Fruit fly (Drosophila melanogaster): ENCODE data around the gene lmgA.

Gene lmgA

dm6 chr2L:8488735-8489134, 39.7 kb downstream of the lmgA start, which contains the start of gene CG13088 (continued):
- TF ChIP-seq CG14710 (tag; optimal IDR thresholded peaks at IDR 0.05): peak; percentile 51
- TF ChIP-seq Ets97D (GFP tag; optimal IDR thresholded peaks at IDR 0.05): peak; percentile 85
- 0 out of 2 replicates have a peak, but pooled peaks have one; percentile 7 for TF ChIP-seq CG4360 (GFP tag; IDR thresholded peaks at IDR 0.05)
- peak; percentile 24 for TF ChIP-seq pum (GFP tag; optimal IDR thresholded peaks at IDR 0.05)
- TF ChIP-seq Chrac-16 (GFP tag; optimal IDR thresholded peaks at IDR 0.05): no peak

dm6 chr2L:8485562-8485961, 42.9 kb downstream of the lmgA start:
- TF ChIP-seq sens (GFP tag): peak; percentile 87
- peak; percentile 56 for TF ChIP-seq Scr (GFP tag; IDR thresholded peaks at IDR 0.05; ENCODE audit: partially characterized antibody)
- TF ChIP-seq Bgb (GFP tag; IDR thresholded peaks at IDR 0.05; ENCODE audit: partially characterized antibody): peak; percentile 78
- TF ChIP-seq exex (tag; optimal IDR thresholded peaks at IDR 0.05): peak; percentile 37
- no peak for TF ChIP-seq CG7271 (tag; optimal IDR thresholded peaks at IDR 0.05)
- TF ChIP-seq CG16813 (GFP tag; IDR thresholded peaks at IDR 0.05; ENCODE audit: partially characterized antibody): peak; percentile 66
- TF ChIP-seq Med (GFP tag): peak; percentile 76
- peak; percentile 50; the same call in 1 of the 2 replicates for TF ChIP-seq CG13287 (GFP tag; IDR thresholded peaks at IDR 0.05; ENCODE audit: partially characterized antibody)
- TF ChIP-seq sr (GFP tag; IDR thresholded peaks at IDR 0.05): no peak
- TF ChIP-seq sug (tag; optimal IDR thresholded peaks at IDR 0.05): peak; percentile 1
- peak; percentile 71 for TF ChIP-seq CG6791 (GFP tag; IDR thresholded peaks at IDR 0.05; ENCODE audit: partially characterized antibody)
- peak; percentile 50 for TF ChIP-seq HmgZ (tag; optimal IDR thresholded peaks at IDR 0.05)
- TF ChIP-seq hb (GFP tag; IDR thresholded peaks at IDR 0.05; ENCODE audit: partially characterized antibody): 0 out of 3 replicates have a peak, but pooled peaks have one; percentile 39
- peak; percentile 63 for TF ChIP-seq amos (GFP tag; IDR thresholded peaks at IDR 0.05; ENCODE audit: partially characterized antibody)
- TF ChIP-seq CG7839 (tag; optimal IDR thresholded peaks at IDR 0.05): peak; percentile 22
- 0 out of 2 replicates have a peak, but pooled peaks have one; percentile 24 for TF ChIP-seq bowl (GFP tag; IDR thresholded peaks at IDR 0.05)
- no peak for TF ChIP-seq pan (optimal IDR thresholded peaks at IDR 0.05)
- peak in 1 of 2 experiments; percentile 11 for TF ChIP-seq pan (GFP tag; optimal IDR thresholded peaks at IDR 0.05 in 1 of 2, IDR thresholded peaks at IDR 0.05 in 1 of 2)
- 0 out of 2 replicates have a peak, but pooled peaks have one; percentile 15 for TF ChIP-seq chm (GFP tag; IDR thresholded peaks at IDR 0.05)
- peak; percentile 37; the same call in 1 of the 2 replicates for TF ChIP-seq vvl (GFP tag; IDR thresholded peaks at IDR 0.05)
- no peak for TF ChIP-seq Fer3 (tag; optimal IDR thresholded peaks at IDR 0.05)
- peak; percentile 42; the same call in 1 of the 2 replicates for TF ChIP-seq inv (GFP tag; IDR thresholded peaks at IDR 0.05; ENCODE audit: partially characterized antibody)
- peak; percentile 100 for TF ChIP-seq Bdp1 (GFP tag; optimal IDR thresholded peaks at IDR 0.05)
- TF ChIP-seq CTCF (GFP tag; optimal IDR thresholded peaks at IDR 0.05): peak; percentile 96
- no peak for TF ChIP-seq sima (GFP tag; optimal IDR thresholded peaks at IDR 0.05)
- TF ChIP-seq CG33213 (GFP tag; optimal IDR thresholded peaks at IDR 0.05): peak; percentile 7
- TF ChIP-seq vnd (GFP tag; IDR thresholded peaks at IDR 0.05; ENCODE audit: partially characterized antibody): peak; percentile 37; the same call in 1 of the 3 replicates
- TF ChIP-seq CG34224 (GFP tag; IDR thresholded peaks at IDR 0.05; ENCODE audit: partially characterized antibody): peak; percentile 57; the same call in 2 of the 3 replicates
- no peak for TF ChIP-seq slbo (GFP tag; IDR thresholded peaks at IDR 0.05)
- peak; percentile 6 for TF ChIP-seq CG17829 (tag; optimal IDR thresholded peaks at IDR 0.05)
- peak; percentile 22; the same call in 1 of the 3 replicates for TF ChIP-seq Doc3 (GFP tag; IDR thresholded peaks at IDR 0.05; ENCODE audit: partially characterized antibody)
- TF ChIP-seq CG3281 (GFP tag; optimal IDR thresholded peaks at IDR 0.05): peak; percentile 3
- TF ChIP-seq bbx (GFP tag; IDR thresholded peaks at IDR 0.05; ENCODE audit: partially characterized antibody): peak; percentile 76
- TF ChIP-seq unc-4 (GFP tag; IDR thresholded peaks at IDR 0.05; ENCODE audit: partially characterized antibody): peak; percentile 39; the same call in 1 of the 2 replicates
- no peak for TF ChIP-seq Sry-β (GFP tag; optimal IDR thresholded peaks at IDR 0.05)
- peak; percentile 68 for TF ChIP-seq zen2 (GFP tag; IDR thresholded peaks at IDR 0.05; ENCODE audit: partially characterized antibody)
- TF ChIP-seq Hr39 (optimal IDR thresholded peaks at IDR 0.05): no peak
- no peak for TF ChIP-seq CG7745 (tag; optimal IDR thresholded peaks at IDR 0.05)
- TF ChIP-seq knrl (GFP tag; IDR thresholded peaks at IDR 0.05; ENCODE audit: partially characterized antibody): peak; percentile 34; the same call in 1 of the 3 replicates
- peak; percentile 29 for TF ChIP-seq CG34376 (GFP tag; optimal IDR thresholded peaks at IDR 0.05)
- TF ChIP-seq tio (GFP tag; optimal IDR thresholded peaks at IDR 0.05): no peak
- peak; percentile 50 for TF ChIP-seq CG31365 (tag; optimal IDR thresholded peaks at IDR 0.05)
